Fruit fly (Drosophila melanogaster) whole organism, embryonic: ENCODE data around the gene CG5446.

Experiments
- ATbp ChIP-seq: fragments of 200-800 bp; sonication (Bioruptor generic); optimal IDR thresholded peaks from 2 replicates; lab custom pipeline; 2017; ENCODE audit warnings: missing biosample characterization, mild to moderate bottlenecking, missing genetic modification characterization, missing genetic modification reagents
- Atf-2 ChIP-seq: fragments of 200-800 bp; sonication (Bioruptor generic); optimal IDR thresholded peaks from 2 replicates; lab custom pipeline; 2016; ENCODE audit warnings: missing biosample characterization, missing genetic modification characterization
- CG10979 ChIP-seq: fragments of 200-800 bp; sonication (Bioruptor generic); optimal IDR thresholded peaks from 2 replicates; lab custom pipeline; 2018; ENCODE audit warnings: missing biosample characterization, mild to moderate bottlenecking, missing genetic modification characterization, moderate library complexity
- CG11695 ChIP-seq: fragments of 200-800 bp; sonication (Bioruptor generic); IDR thresholded peaks from 3 replicates; pipeline ENCODE4 v1.3.6; 2022; ENCODE audit warnings: missing biosample characterization, missing genetic modification characterization
- CG12104 ChIP-seq: fragments of 200-800 bp; sonication (Bioruptor generic); optimal IDR thresholded peaks from 3 replicates; lab custom pipeline; 2016; ENCODE audit warnings: missing biosample characterization, missing genetic modification characterization
- CG15479 ChIP-seq: fragments of 200-800 bp; sonication (Bioruptor generic); optimal IDR thresholded peaks from 3 replicates; lab custom pipeline; 2019; ENCODE audit warnings: missing biosample characterization, mild to moderate bottlenecking, missing genetic modification characterization, moderate library complexity
- CG1602 ChIP-seq: fragments of 200-800 bp; sonication (Bioruptor generic); optimal IDR thresholded peaks from 3 replicates; lab custom pipeline; 2016; ENCODE audit warnings: missing biosample characterization, missing genetic modification characterization
- CG1603 ChIP-seq: fragments of 200-800 bp; sonication (Bioruptor generic); optimal IDR thresholded peaks from 2 replicates; lab custom pipeline; 2019; ENCODE audit warnings: missing biosample characterization, mild to moderate bottlenecking, missing genetic modification characterization, moderate library complexity
- CG17186 ChIP-seq: fragments of 200-800 bp; sonication (Bioruptor generic); optimal IDR thresholded peaks from 3 replicates; lab custom pipeline; 2017; ENCODE audit warnings: missing biosample characterization, missing genetic modification reagents, missing genetic modification characterization
- CG17385 ChIP-seq: fragments of 200-800 bp; sonication (Bioruptor generic); optimal IDR thresholded peaks from 3 replicates; lab custom pipeline; 2018; ENCODE audit warnings: missing biosample characterization, mild to moderate bottlenecking, missing genetic modification characterization
- CG18476 ChIP-seq: fragments of 200-800 bp; sonication (Bioruptor generic); optimal IDR thresholded peaks from 2 replicates; lab custom pipeline; 2016; ENCODE audit warnings: missing biosample characterization, mild to moderate bottlenecking, missing genetic modification characterization
- CG18599 ChIP-seq: fragments of 200-800 bp; sonication (Bioruptor generic); optimal IDR thresholded peaks from 3 replicates; lab custom pipeline; 2017; ENCODE audit warnings: missing biosample characterization, missing genetic modification characterization, mild to moderate bottlenecking, moderate library complexity, missing genetic modification reagents
- CG2678 ChIP-seq: fragments of 200-800 bp; sonication (Bioruptor generic); optimal IDR thresholded peaks from 3 replicates; lab custom pipeline; 2019; ENCODE audit warnings: missing biosample characterization, mild to moderate bottlenecking, missing genetic modification characterization, moderate library complexity
- CG31224 ChIP-seq: fragments of 200-800 bp; sonication (Bioruptor generic); IDR thresholded peaks from 2 replicates; pipeline ENCODE4 v1.3.6; 2022; ENCODE audit warnings: missing biosample characterization, missing genetic modification characterization
- CG34422 ChIP-seq: fragments of 200-800 bp; sonication (Bioruptor generic); IDR thresholded peaks from 3 replicates; pipeline ENCODE4 v1.3.6; 2022; ENCODE audit warnings: missing biosample characterization, missing genetic modification characterization
- CG3847 ChIP-seq: fragments of 200-800 bp; sonication (Bioruptor generic); IDR thresholded peaks from 2 replicates; pipeline ENCODE4 v1.3.6; 2022; ENCODE audit warnings: missing biosample characterization, missing genetic modification characterization
- CG4282 ChIP-seq: fragments of 200-800 bp; sonication (Bioruptor generic); optimal IDR thresholded peaks from 2 replicates; lab custom pipeline; 2016; ENCODE audit warnings: missing biosample characterization, missing genetic modification characterization
- CG5953 ChIP-seq: fragments of 200-800 bp; sonication (Bioruptor generic); IDR thresholded peaks from 2 replicates; pipeline ENCODE4 v1.3.6; 2022; ENCODE audit warnings: missing biosample characterization, missing genetic modification characterization
- CG6272 ChIP-seq: fragments of 200-800 bp; sonication (Bioruptor generic); IDR thresholded peaks from 2 replicates; pipeline ENCODE4 v1.3.6; 2022; ENCODE audit warnings: missing biosample characterization, missing genetic modification characterization
- CG8089 ChIP-seq: fragments of 200-800 bp; sonication (Bioruptor generic); optimal IDR thresholded peaks from 3 replicates; lab custom pipeline; 2016; ENCODE audit warnings: missing biosample characterization, missing genetic modification characterization
- D19A ChIP-seq: fragments of 200-800 bp; optimal IDR thresholded peaks from 3 replicates; lab custom pipeline; 2019; ENCODE audit warnings: missing biosample characterization, mild to moderate bottlenecking, missing genetic modification characterization, moderate library complexity
- Gug ChIP-seq: fragments of 200-800 bp; sonication (Bioruptor generic); IDR thresholded peaks from 4 replicates; pipeline ENCODE4 v1.3.6; 2022; ENCODE audit warnings: missing biosample characterization, missing genetic modification characterization
- H2.0 ChIP-seq: fragments of 200-800 bp; sonication (Bioruptor generic); IDR thresholded peaks from 2 replicates; pipeline ENCODE4 v1.3.6; 2022; ENCODE audit warnings: missing biosample characterization, missing genetic modification characterization
- HmgZ ChIP-seq: fragments of 200-800 bp; sonication (Bioruptor generic); optimal IDR thresholded peaks from 2 replicates; lab custom pipeline; 2018; ENCODE audit warnings: missing biosample characterization, mild to moderate bottlenecking, missing genetic modification characterization
- Hr3 ChIP-seq: fragments of 200-800 bp; sonication (Bioruptor generic); optimal IDR thresholded peaks from 3 replicates; lab custom pipeline; 2016; ENCODE audit warnings: missing biosample characterization, missing genetic modification characterization
- Hr39 ChIP-seq: fragments of >200 bp; optimal IDR thresholded peaks from 2 replicates; lab custom pipeline; 2017
- Opbp ChIP-seq: fragments of 200-800 bp; sonication (Bioruptor generic); IDR thresholded peaks from 3 replicates; pipeline ENCODE4 v1.3.6; 2022; ENCODE audit warnings: missing biosample characterization, missing genetic modification characterization; ENCODE audit not compliant: partially characterized antibody
- Ptx1 ChIP-seq: fragments of 200-800 bp; sonication (Bioruptor generic); IDR thresholded peaks from 2 replicates; pipeline ENCODE4 v1.3.6; 2022; ENCODE audit warnings: missing biosample characterization, missing genetic modification characterization
- Sox100B ChIP-seq: fragments of 200-800 bp; sonication (Bioruptor generic); optimal IDR thresholded peaks from 3 replicates; lab custom pipeline; 2018; ENCODE audit warnings: missing biosample characterization, mild to moderate bottlenecking, missing genetic modification characterization
- Sry-β ChIP-seq: fragments of 200-800 bp; sonication (Bioruptor generic); optimal IDR thresholded peaks from 2 replicates; lab custom pipeline; 2018; ENCODE audit warnings: missing biosample characterization, mild to moderate bottlenecking, missing genetic modification characterization, moderate library complexity
- Sry-δ ChIP-seq: fragments of 200-800 bp; sonication (Bioruptor generic); optimal IDR thresholded peaks from 2 replicates; lab custom pipeline; 2016; ENCODE audit warnings: missing biosample characterization, missing genetic modification characterization
- bab2 ChIP-seq: fragments of 200-800 bp; sonication (Bioruptor generic); optimal IDR thresholded peaks from 2 replicates; lab custom pipeline; 2016; ENCODE audit warnings: missing biosample characterization, missing genetic modification characterization
- bowl ChIP-seq: fragments of 200-800 bp; sonication (Bioruptor generic); IDR thresholded peaks from 2 replicates; pipeline ENCODE4 v1.3.6; 2022; ENCODE audit warnings: missing biosample characterization, missing genetic modification characterization
- br ChIP-seq: fragments of >200 bp; optimal IDR thresholded peaks from 2 replicates; lab custom pipeline; 2017
- cato ChIP-seq: fragments of 200-800 bp; sonication (Bioruptor generic); optimal IDR thresholded peaks from 2 replicates; lab custom pipeline; 2016; ENCODE audit warnings: missing biosample characterization, missing genetic modification characterization, borderline replicate concordance
- chn ChIP-seq: fragments of 200-800 bp; sonication (Bioruptor generic); optimal IDR thresholded peaks from 2 replicates; lab custom pipeline; 2016; ENCODE audit warnings: missing biosample characterization, missing genetic modification characterization
- corto ChIP-seq: fragments of 200-800 bp; sonication (Bioruptor generic); optimal IDR thresholded peaks from 2 replicates; lab custom pipeline; 2016; ENCODE audit warnings: missing biosample characterization, mild to moderate bottlenecking, missing genetic modification characterization, moderate library complexity
- crol ChIP-seq: fragments of 200-800 bp; sonication (Bioruptor generic); IDR thresholded peaks from 2 replicates; pipeline ENCODE4 v1.3.6; 2022; ENCODE audit warnings: missing biosample characterization, missing genetic modification characterization
- exex ChIP-seq: fragments of 200-800 bp; sonication (Bioruptor generic); optimal IDR thresholded peaks from 4 replicates; lab custom pipeline; 2018; ENCODE audit warnings: missing biosample characterization, mild to moderate bottlenecking, missing genetic modification characterization, moderate library complexity
- gcm2 ChIP-seq: fragments of 200-800 bp; sonication (Bioruptor generic); optimal IDR thresholded peaks from 2 replicates; lab custom pipeline; 2016; ENCODE audit warnings: missing biosample characterization, missing genetic modification characterization
- ind ChIP-seq: fragments of 200-800 bp; sonication (Bioruptor generic); optimal IDR thresholded peaks from 3 replicates; lab custom pipeline; 2016; ENCODE audit warnings: missing biosample characterization, missing genetic modification characterization
- inv ChIP-seq: fragments of 200-800 bp; sonication (Bioruptor generic); IDR thresholded peaks from 2 replicates; pipeline ENCODE4 v1.3.6; 2022; ENCODE audit warnings: missing biosample characterization, missing genetic modification characterization; ENCODE audit not compliant: partially characterized antibody
- odd ChIP-seq: fragments of 200-800 bp; sonication (Bioruptor generic); optimal IDR thresholded peaks from 2 replicates; lab custom pipeline; 2017; ENCODE audit warnings: missing biosample characterization, mild to moderate bottlenecking, missing genetic modification characterization
- onecut ChIP-seq: fragments of 200-800 bp; sonication (Bioruptor generic); IDR thresholded peaks from 2 replicates; pipeline ENCODE4 v1.3.6; 2022; ENCODE audit warnings: missing biosample characterization, missing genetic modification characterization
- org-1 ChIP-seq: fragments of 200-800 bp; sonication (Bioruptor generic); optimal IDR thresholded peaks from 2 replicates; lab custom pipeline; 2017; ENCODE audit warnings: missing biosample characterization, missing genetic modification characterization
- psq ChIP-seq: fragments of 200-800 bp; sonication (Bioruptor generic); optimal IDR thresholded peaks from 2 replicates; lab custom pipeline; 2017; ENCODE audit warnings: missing biosample characterization, missing genetic modification characterization
- pum ChIP-seq: fragments of 200-800 bp; sonication (Bioruptor generic); optimal IDR thresholded peaks from 2 replicates; lab custom pipeline; 2016; ENCODE audit warnings: missing biosample characterization, missing genetic modification characterization
- schlank ChIP-seq: fragments of 200-800 bp; sonication (Bioruptor generic); optimal IDR thresholded peaks from 2 replicates; lab custom pipeline; 2018; ENCODE audit warnings: missing biosample characterization, mild to moderate bottlenecking, missing genetic modification characterization
- scrt ChIP-seq: fragments of 200-800 bp; sonication (Bioruptor generic); optimal IDR thresholded peaks from 2 replicates; lab custom pipeline; 2018; ENCODE audit warnings: missing biosample characterization, mild to moderate bottlenecking, missing genetic modification characterization, moderate library complexity
- vnd ChIP-seq: fragments of 200-800 bp; sonication (Bioruptor generic); IDR thresholded peaks from 3 replicates; pipeline ENCODE4 v1.3.6; 2022; ENCODE audit warnings: missing biosample characterization, missing genetic modification characterization; ENCODE audit not compliant: partially characterized antibody
- wor ChIP-seq: fragments of 200-800 bp; sonication (Bioruptor generic); IDR thresholded peaks from 2 replicates; pipeline ENCODE4 v1.3.6; 2022; ENCODE audit warnings: missing biosample characterization, missing genetic modification characterization

Gene CG5446

DNA sequence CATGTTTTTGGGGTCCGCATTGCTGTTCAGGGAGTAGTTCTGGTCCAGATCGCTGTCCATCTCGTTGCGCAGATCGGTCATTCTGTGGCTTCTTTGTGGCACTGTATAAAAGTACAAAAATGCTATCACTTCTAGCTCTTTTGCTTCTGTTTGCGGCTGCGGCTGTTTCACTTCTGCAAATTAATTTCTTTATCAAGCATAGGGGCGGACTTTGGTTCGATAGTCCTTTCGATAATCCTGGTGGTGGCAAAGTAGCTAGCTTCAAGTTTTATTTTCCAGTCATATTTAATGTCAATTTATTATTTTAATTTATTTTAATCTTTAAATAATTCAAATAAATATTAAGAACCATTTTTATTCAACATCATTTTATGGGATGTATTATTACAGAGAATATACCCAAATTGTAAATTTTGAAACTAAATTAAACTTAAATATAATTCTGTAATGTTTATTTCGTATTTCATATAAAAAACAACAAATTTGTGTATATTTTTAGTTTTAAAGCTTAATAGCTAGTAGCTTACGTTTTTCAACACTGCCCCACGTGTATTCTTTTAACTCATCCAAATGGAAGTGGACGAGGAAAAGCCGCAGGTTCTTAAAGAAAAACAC, at the start of gene CG5446, which contains the start of gene Trm1 (continued):
- peak; percentile 86 for TF ChIP-seq Sox100B (GFP tag; lab: Kevin White, UChicago)
- peak; percentile 80 for TF ChIP-seq Hr3 (GFP tag; lab: Kevin White, UChicago)
- TF ChIP-seq Sry-β (GFP tag; lab: Kevin White, UChicago): peak; percentile 86
- TF ChIP-seq CG17385 (GFP tag; lab: Kevin White, UChicago): peak; percentile 67
- peak; percentile 59 for TF ChIP-seq exex (tag; lab: Kevin White, UChicago)
- TF ChIP-seq CG1602 (GFP tag; lab: Kevin White, UChicago): peak; percentile 64
- peak; percentile 78 for TF ChIP-seq D19A (tag; lab: Kevin White, UChicago)
- 0 out of 2 replicates have a peak, but pooled peaks have one; percentile 25 for TF ChIP-seq CG31224
- no peak for TF ChIP-seq crol (GFP tag; lab: Robert Waterston, UW)
- TF ChIP-seq CG3847 (GFP tag; lab: Robert Waterston, UW): peak; percentile 42
- TF ChIP-seq CG6272 (GFP tag; lab: Robert Waterston, UW): peak; percentile 39; the same call in 1 of the 2 replicates
- TF ChIP-seq ATbp: peak; percentile 43
- TF ChIP-seq vnd (GFP tag; lab: Robert Waterston, UW): no peak
- no peak for TF ChIP-seq CG15479 (GFP tag; lab: Kevin White, UChicago)
- no peak for TF ChIP-seq wor (GFP tag; lab: Robert Waterston, UW)
- no peak for TF ChIP-seq CG34422 (GFP tag; lab: Robert Waterston, UW)
- TF ChIP-seq CG8089: no peak
- peak; percentile 3 for TF ChIP-seq CG18476 (GFP tag; lab: Kevin White, UChicago)
- TF ChIP-seq gcm2 (GFP tag; lab: Kevin White, UChicago): no peak
- TF ChIP-seq CG5953 (GFP tag; lab: Robert Waterston, UW): no peak
- TF ChIP-seq Gug: no peak
- peak; percentile 56 for TF ChIP-seq ind (GFP tag; lab: Kevin White, UChicago)
- peak; percentile 47 for TF ChIP-seq scrt (GFP tag; lab: Kevin White, UChicago)
- TF ChIP-seq HmgZ (tag; lab: Kevin White, UChicago): no peak
- peak; percentile 78 for TF ChIP-seq CG10979 (tag; lab: Kevin White, UChicago)
- TF ChIP-seq bowl (GFP tag; lab: Robert Waterston, UW): no peak
- TF ChIP-seq CG11695: peak; percentile 70; the same call in 2 of the 3 replicates
- TF ChIP-seq H2.0 (GFP tag; lab: Robert Waterston, UW): no peak; the same call in 1 of the 2 replicates
- no peak for TF ChIP-seq corto (GFP tag; lab: Kevin White, UChicago)
- no peak for TF ChIP-seq chn
- peak; percentile 83 for TF ChIP-seq CG18599 (GFP tag; lab: Kevin White, UChicago)
- TF ChIP-seq CG2678 (tag; lab: Kevin White, UChicago): peak; percentile 86
- peak; percentile 50; the same call in 1 of the 3 replicates for TF ChIP-seq Opbp
- TF ChIP-seq psq (GFP tag; lab: Kevin White, UChicago): no peak
- no peak for TF ChIP-seq Atf-2 (GFP tag; lab: Kevin White, UChicago)
- TF ChIP-seq inv (GFP tag; lab: Robert Waterston, UW): no peak
- TF ChIP-seq Sry-δ (GFP tag; lab: Kevin White, UChicago): peak; percentile 58
- TF ChIP-seq CG4282 (GFP tag; lab: Kevin White, UChicago): no peak
- peak; percentile 63 for TF ChIP-seq Ptx1 (GFP tag; lab: Robert Waterston, UW)
- no peak for TF ChIP-seq pum (GFP tag; lab: Kevin White, UChicago)
- peak; percentile 64 for TF ChIP-seq CG12104
- TF ChIP-seq br (lab: Kevin White, UChicago): no peak
- no peak for TF ChIP-seq schlank
- peak; percentile 15 for TF ChIP-seq cato (GFP tag; lab: Kevin White, UChicago)
- no peak for TF ChIP-seq onecut (GFP tag; lab: Robert Waterston, UW)
- peak; percentile 52 for TF ChIP-seq odd (GFP tag; lab: Kevin White, UChicago)
- peak; percentile 33 for TF ChIP-seq bab2 (GFP tag; lab: Kevin White, UChicago)
- peak; percentile 21 for TF ChIP-seq CG1603 (tag; lab: Kevin White, UChicago)
- no peak for TF ChIP-seq CG17186 (GFP tag; lab: Kevin White, UChicago)
- TF ChIP-seq Hr39: no peak
- peak; percentile 34 for TF ChIP-seq org-1 (GFP tag; lab: Kevin White, UChicago)
